Worm (Caenorhabditis elegans) whole organism, late embryonic: ENCODE data around the gene F44D12.8.

Source experiments
- ama-1 ChIP-seq: fragments of 150-350 bp; optimal IDR thresholded peaks from 2 replicates; lab custom pipeline; 2014
- ets-4 ChIP-seq: sonication (generic microtip); optimal IDR thresholded peaks from 2 replicates; lab custom pipeline; 2016; ENCODE audit warnings: missing genetic modification characterization, missing compliant biosample characterization
- fkh-10 ChIP-seq: fragments of 150-350 bp; optimal IDR thresholded peaks from 2 replicates; lab custom pipeline; 2014; ENCODE audit warnings: missing biosample characterization, missing genetic modification reagents, missing genetic modification characterization
- pha-4 ChIP-seq: fragments of 150-350 bp; optimal IDR thresholded peaks from 2 replicates; lab custom pipeline; 2018; ENCODE audit warnings: missing biosample characterization, missing genetic modification reagents, missing genetic modification characterization
- unc-55 ChIP-seq: sonication (generic microtip); optimal IDR thresholded peaks from 2 replicates; lab custom pipeline; 2017; ENCODE audit warnings: missing biosample characterization, missing genetic modification reagents, missing genetic modification characterization

- TF ChIP-seq unc-55 (GFP tag; lab: Kevin White, UChicago) (no peak), ets-4 (tag; lab: Kevin White, UChicago) (no peak), pha-4 (tag; lab: Kevin White, UChicago) (no peak), ama-1 (lab: Kevin White, UChicago) (no peak), fkh-10 (GFP tag; lab: Kevin White, UChicago) (no peak)
These were observed 49.4 kb downstream of the F44D12.8 start, which contains the start of gene W01B6.3 for ce11 chrIV:10072527-10072926.
